ENCODE assay signal across 7 worm cellular contexts in the genomic region with DNA sequence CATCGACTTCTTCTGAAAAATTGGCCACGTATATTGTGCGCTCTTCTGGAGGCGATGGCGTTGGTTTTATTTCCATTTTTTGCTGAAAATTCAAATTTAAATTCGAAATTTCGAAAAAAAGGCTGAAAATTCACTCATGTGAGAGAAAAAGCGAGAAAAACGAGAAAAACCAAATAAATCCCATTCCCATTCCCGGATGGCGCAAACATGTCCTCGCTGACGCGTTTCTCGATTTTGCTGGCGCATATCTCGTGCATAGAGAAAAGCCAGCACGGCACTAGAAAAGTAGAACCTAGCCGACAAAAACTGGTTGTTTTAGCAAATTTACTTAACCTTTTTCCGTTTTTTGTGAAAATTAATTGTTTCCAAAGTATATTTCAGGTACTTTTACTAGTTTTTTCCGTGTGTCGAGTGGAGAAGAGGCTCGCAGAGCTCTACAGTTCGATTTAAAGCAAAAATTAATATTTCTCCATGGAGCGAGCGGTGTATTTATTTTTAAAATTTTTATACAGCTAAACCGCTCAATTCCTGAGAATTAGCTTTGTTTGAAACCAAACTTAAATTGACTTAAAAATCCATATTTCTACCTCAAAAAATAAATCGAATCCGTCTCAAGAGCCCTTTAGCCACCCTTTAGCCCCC.
TF ChIP-seq lines count a peak whose summit lies in the region.

A gene (minus strand): TSS at position 82 of the 642 bp plus-strand sequence.

TF ChIP-seq in whole organism, L1 larva, 84 proteins besides CTCF, POLR2A, EP300 and RAD21 (continues in another document):
- TF ChIP-seq pqm-1 (tag; optimal IDR thresholded peaks at IDR 0.05; lab: Kevin White, UChicago): no peak
- no peak for TF ChIP-seq efl-3 (GFP tag; optimal IDR thresholded peaks at IDR 0.05; lab: Kevin White, UChicago)
- peak; percentile 72 for TF ChIP-seq unc-86 (tag; optimal IDR thresholded peaks at IDR 0.05; lab: Kevin White, UChicago)
- TF ChIP-seq jun-1 (tag; optimal IDR thresholded peaks at IDR 0.05; lab: Kevin White, UChicago): peak; percentile 56
- peak; percentile 69 for TF ChIP-seq isw-1 (GFP tag; IDR thresholded peaks at IDR 0.05; lab: Robert Waterston, UW)
- TF ChIP-seq xbp-1 (tag; optimal IDR thresholded peaks at IDR 0.05; lab: Kevin White, UChicago): peak; percentile 76
- peak; percentile 60 to 80 (median 77) for TF ChIP-seq dpl-1 (GFP tag; optimal IDR thresholded peaks at IDR 0.05; lab: Kevin White, UChicago)
- TF ChIP-seq nhr-71 (tag; optimal IDR thresholded peaks at IDR 0.05; lab: Kevin White, UChicago): peak; percentile 83
- TF ChIP-seq mep-1 (tag; optimal IDR thresholded peaks at IDR 0.05; lab: Kevin White, UChicago): peak; percentile 92
- no peak for TF ChIP-seq unc-62 (GFP tag; optimal IDR thresholded peaks at IDR 0.05; lab: Kevin White, UChicago)
- no peak for TF ChIP-seq nhr-84 (tag; optimal IDR thresholded peaks at IDR 0.05; lab: Kevin White, UChicago)
- TF ChIP-seq irx-1 (tag; optimal IDR thresholded peaks at IDR 0.05; lab: Kevin White, UChicago): peak; percentile 66

TF ChIP-seq in whole organism, L2 larva, 48 proteins besides CTCF, POLR2A, EP300 and RAD21 (continues in another document):
- TF ChIP-seq lin-39 (tag; optimal IDR thresholded peaks at IDR 0.05; lab: Kevin White, UChicago): no peak
- TF ChIP-seq peb-1 (tag; optimal IDR thresholded peaks at IDR 0.05; lab: Kevin White, UChicago): no peak
- no peak for TF ChIP-seq sma-9 (GFP tag; optimal IDR thresholded peaks at IDR 0.05; lab: Kevin White, UChicago)
- TF ChIP-seq sma-9 (tag; optimal IDR thresholded peaks at IDR 0.05; lab: Kevin White, UChicago): no peak
- no peak for TF ChIP-seq ZK546.5 (tag; optimal IDR thresholded peaks at IDR 0.05; lab: Kevin White, UChicago)
- no peak for TF ChIP-seq nhr-237 (tag; optimal IDR thresholded peaks at IDR 0.05; lab: Kevin White, UChicago)
- no peak for TF ChIP-seq mdl-1 (tag; optimal IDR thresholded peaks at IDR 0.05; lab: Kevin White, UChicago)
- TF ChIP-seq gmeb-1 (tag; optimal IDR thresholded peaks at IDR 0.05; lab: Kevin White, UChicago): peak; percentile 81
- TF ChIP-seq nhr-11 (tag; optimal IDR thresholded peaks at IDR 0.05; lab: Kevin White, UChicago): no peak
- TF ChIP-seq snpc-4 (tag; optimal IDR thresholded peaks at IDR 0.05; lab: Kevin White, UChicago): no peak
- peak; percentile 58 for TF ChIP-seq lin-13 (GFP tag; optimal IDR thresholded peaks at IDR 0.05; lab: Kevin White, UChicago)
- no peak for TF ChIP-seq nhr-77 (tag; optimal IDR thresholded peaks at IDR 0.05; lab: Kevin White, UChicago)
- peak; percentile 85 to 88 for TF ChIP-seq lsy-2 (tag; optimal IDR thresholded peaks at IDR 0.05; lab: Kevin White, UChicago)

TF ChIP-seq in whole organism, L3 larva, 47 proteins besides CTCF, POLR2A, EP300 and RAD21 (continues in another document):
- TF ChIP-seq ztf-11 (tag; optimal IDR thresholded peaks at IDR 0.05; lab: Kevin White, UChicago): no peak
- no peak for TF ChIP-seq unc-62 (GFP tag; optimal IDR thresholded peaks at IDR 0.05; lab: Kevin White, UChicago)
- no peak for TF ChIP-seq egl-27 (tag; optimal IDR thresholded peaks at IDR 0.05; lab: Kevin White, UChicago)
- no peak for TF ChIP-seq mml-1 (tag; optimal IDR thresholded peaks at IDR 0.05; lab: Kevin White, UChicago)
- TF ChIP-seq lsy-12 (tag; optimal IDR thresholded peaks at IDR 0.05; lab: Kevin White, UChicago): no peak
- no peak for TF ChIP-seq nhr-77 (tag; optimal IDR thresholded peaks at IDR 0.05; lab: Kevin White, UChicago)
- peak; percentile 80 for TF ChIP-seq pha-4 (tag; optimal IDR thresholded peaks at IDR 0.05; lab: Kevin White, UChicago)
- no peak for TF ChIP-seq nhr-67 (tag; optimal IDR thresholded peaks at IDR 0.05; lab: Kevin White, UChicago)
- peak; percentile 13 for TF ChIP-seq elt-2 (tag; optimal IDR thresholded peaks at IDR 0.05; lab: Kevin White, UChicago)
- TF ChIP-seq hmg-11 (tag; optimal IDR thresholded peaks at IDR 0.05; lab: Kevin White, UChicago): peak; percentile 73
- TF ChIP-seq ZK546.5 (tag; optimal IDR thresholded peaks at IDR 0.05; lab: Kevin White, UChicago): no peak
- no peak for TF ChIP-seq ceh-16 (tag; optimal IDR thresholded peaks at IDR 0.05; lab: Kevin White, UChicago)
- TF ChIP-seq mdl-1 (tag; optimal IDR thresholded peaks at IDR 0.05; lab: Kevin White, UChicago): no peak

TF ChIP-seq in whole organism, L4 larva, 104 proteins besides CTCF, POLR2A, EP300 and RAD21 (continues in another document):
- TF ChIP-seq spr-1 (tag; optimal IDR thresholded peaks at IDR 0.05; lab: Kevin White, UChicago) (no peak), ceh-44 (GFP tag; IDR thresholded peaks at IDR 0.05; lab: Robert Waterston, UW) (no peak), mes-2 (tag; optimal IDR thresholded peaks at IDR 0.05; lab: Kevin White, UChicago; ENCODE audit: poor library complexity, severe bottlenecking) (peak; percentile 60), nhr-102 (tag; optimal IDR thresholded peaks at IDR 0.05; lab: Kevin White, UChicago) (peak; percentile 48), mep-1 (tag; optimal IDR thresholded peaks at IDR 0.05; lab: Kevin White, UChicago) (peak; percentile 75), nhr-6 (tag; optimal IDR thresholded peaks at IDR 0.05; lab: Kevin White, UChicago) (peak; percentile 60), zfp-3 (GFP tag; conservative IDR thresholded peaks at IDR 0.05; lab: Robert Waterston, UW) (0 out of 2 replicates have a peak, but pooled peaks have one; percentile 69), mdt-29 (GFP tag; IDR thresholded peaks at IDR 0.05; lab: Robert Waterston, UW) (no peak), lsy-2 (tag; optimal IDR thresholded peaks at IDR 0.05; lab: Kevin White, UChicago) (peak; percentile 12 to 88), unc-62 (GFP tag; optimal IDR thresholded peaks at IDR 0.05 in 1 of 2; lab: Kevin White, UChicago) (no peak), unc-62 (tag; optimal IDR thresholded peaks at IDR 0.05; lab: Kevin White, UChicago) (no peak), hmg-1.1 (GFP tag; IDR thresholded peaks at IDR 0.05; lab: Robert Waterston, UW) (peak; percentile 67)

TF ChIP-seq in whole organism, late embryonic, 69 proteins besides CTCF, POLR2A, EP300 and RAD21:
- TF ChIP-seq nfya-1 (tag; optimal IDR thresholded peaks at IDR 0.05; lab: Kevin White, UChicago) (peak; percentile 32), ceh-34 (tag; optimal IDR thresholded peaks at IDR 0.05; lab: Kevin White, UChicago) (peak; percentile 2), K02D7.2 (tag; optimal IDR thresholded peaks at IDR 0.05; lab: Kevin White, UChicago) (peak; percentile 59), zip-5 (tag; optimal IDR thresholded peaks at IDR 0.05; lab: Kevin White, UChicago) (no peak), unc-86 (tag; optimal IDR thresholded peaks at IDR 0.05; lab: Kevin White, UChicago) (no peak), ceh-31 (tag; optimal IDR thresholded peaks at IDR 0.05; lab: Kevin White, UChicago) (peak; percentile 6)

TF ChIP-seq in whole organism, mixed stage, embryonic, 35 proteins besides CTCF, POLR2A, EP300 and RAD21 (continues in another document):
- TF ChIP-seq hlh-1 (tag; optimal IDR thresholded peaks at IDR 0.05; lab: Kevin White, UChicago) (no peak), mep-1 (tag; optimal IDR thresholded peaks at IDR 0.05; lab: Kevin White, UChicago) (peak; percentile 79), M03D4.4 (tag; optimal IDR thresholded peaks at IDR 0.05; lab: Kevin White, UChicago) (no peak), ztf-11 (tag; optimal IDR thresholded peaks at IDR 0.05; lab: Kevin White, UChicago) (no peak), drap-1 (GFP tag; optimal IDR thresholded peaks at IDR 0.05; lab: Kevin White, UChicago) (no peak), tbx-8 (GFP tag; optimal IDR thresholded peaks at IDR 0.05; lab: Kevin White, UChicago) (no peak), nhr-76 (tag; optimal IDR thresholded peaks at IDR 0.05; lab: Kevin White, UChicago) (no peak), nhr-12 (tag; optimal IDR thresholded peaks at IDR 0.05; lab: Kevin White, UChicago) (no peak), pha-4 (tag; optimal IDR thresholded peaks at IDR 0.05; lab: Kevin White, UChicago) (peak; percentile 42), snpc-4 (tag; optimal IDR thresholded peaks at IDR 0.05; lab: Kevin White, UChicago) (no peak), zip-8 (tag; optimal IDR thresholded peaks at IDR 0.05; lab: Kevin White, UChicago) (no peak), nhr-237 (tag; optimal IDR thresholded peaks at IDR 0.05; lab: Kevin White, UChicago) (peak; percentile 19), bed-3 (GFP tag; optimal IDR thresholded peaks at IDR 0.05; lab: Kevin White, UChicago) (no peak), nhr-28 (tag; optimal IDR thresholded peaks at IDR 0.05; lab: Kevin White, UChicago) (no peak), blmp-1 (tag; optimal IDR thresholded peaks at IDR 0.05; lab: Kevin White, UChicago) (no peak), ceh-43 (GFP tag; optimal IDR thresholded peaks at IDR 0.05; lab: Kevin White, UChicago) (no peak), unc-120 (tag; optimal IDR thresholded peaks at IDR 0.05; lab: Kevin White, UChicago; ENCODE audit: poor library complexity, severe bottlenecking) (peak; percentile 77), sptf-1 (tag; optimal IDR thresholded peaks at IDR 0.05; lab: Kevin White, UChicago) (peak; percentile 15)

TF ChIP-seq in whole organism, young adult, 124 proteins besides CTCF, POLR2A, EP300 and RAD21 (continues in another document):
- peak; percentile 75 for TF ChIP-seq lin-40 (tag; optimal IDR thresholded peaks at IDR 0.05; lab: Kevin White, UChicago)
- TF ChIP-seq snpc-1.3 (tag; optimal IDR thresholded peaks at IDR 0.05; lab: Kevin White, UChicago; ENCODE audit: insufficient read depth): peak; percentile 18
- peak; percentile 94 for TF ChIP-seq ztf-18 (tag; optimal IDR thresholded peaks at IDR 0.05; lab: Kevin White, UChicago)
- peak; percentile 29 for TF ChIP-seq dpl-1 (GFP tag; optimal IDR thresholded peaks at IDR 0.05; lab: Kevin White, UChicago)
- 0 out of 2 replicates have a peak, but pooled peaks have one; percentile 21 for TF ChIP-seq hsf-1 (GFP tag; IDR thresholded peaks at IDR 0.05; lab: Robert Waterston, UW)
- TF ChIP-seq nhr-80 (tag; optimal IDR thresholded peaks at IDR 0.05; lab: Kevin White, UChicago): peak; percentile 5
- TF ChIP-seq tbp1 (GFP tag; optimal IDR thresholded peaks at IDR 0.05; lab: Kevin White, UChicago): peak; percentile 48
- no peak for TF ChIP-seq rpc-1 (optimal IDR thresholded peaks at IDR 0.05; lab: Kevin White, UChicago)
- TF ChIP-seq rpc-1 (tag; optimal IDR thresholded peaks at IDR 0.05; lab: Kevin White, UChicago): no peak
- no peak for TF ChIP-seq F49E8.2 (tag; optimal IDR thresholded peaks at IDR 0.05; lab: Kevin White, UChicago; ENCODE audit: insufficient read depth)
- TF ChIP-seq ZK185.1 (tag; optimal IDR thresholded peaks at IDR 0.05; lab: Kevin White, UChicago; ENCODE audit: poor library complexity, severe bottlenecking): peak; percentile 29
- TF ChIP-seq rcor-1 (GFP tag; IDR thresholded peaks at IDR 0.05; lab: Robert Waterston, UW): 0 out of 2 replicates have a peak, but pooled peaks have one; percentile 31
- TF ChIP-seq lsl-1 (GFP tag; optimal IDR thresholded peaks at IDR 0.05; lab: Kevin White, UChicago): peak; percentile 55
- TF ChIP-seq K12H6.12 (tag; optimal IDR thresholded peaks at IDR 0.05; lab: Kevin White, UChicago): peak; percentile 32
- 0 out of 2 replicates have a peak, but pooled peaks have one; percentile 28 for TF ChIP-seq C06A6.2 (GFP tag; conservative IDR thresholded peaks at IDR 0.05; lab: Robert Waterston, UW)
- TF ChIP-seq akir-1 (GFP tag; optimal IDR thresholded peaks at IDR 0.05; lab: Kevin White, UChicago): no peak
- TF ChIP-seq ztf-26 (tag; optimal IDR thresholded peaks at IDR 0.05; lab: Kevin White, UChicago): peak; percentile 68
